Worm (Caenorhabditis elegans) whole organism, L1 larva: Measurements from ENCODE around the gene ZK896.4.
"Not testable (repeated sequence)": the region's sequence is repeated elsewhere in the genome, so short reads cannot be mapped to it uniquely, and the experiment has no call there.

Experiments
- C04F5.9 ChIP-seq: sonication (generic microtip); optimal IDR thresholded peaks from 2 replicates; lab custom pipeline; 2016; ENCODE audit warnings: missing genetic modification characterization, missing compliant biosample characterization
- C16A3.4 ChIP-seq: fragments of 150-350 bp; optimal IDR thresholded peaks from 2 replicates; lab custom pipeline; 2014; ENCODE audit warnings: missing biosample characterization, missing genetic modification characterization
- ama-1 ChIP-seq: fragments of 150-350 bp; optimal IDR thresholded peaks from 2 replicates; lab custom pipeline; 2014
- ceh-63 ChIP-seq: fragments of 200-800 bp; sonication (Bioruptor generic); optimal IDR thresholded peaks from 2 replicates; lab custom pipeline; 2018; ENCODE audit warnings: mild to moderate bottlenecking, missing genetic modification characterization, missing compliant biosample characterization
- ceh-82 ChIP-seq, 3 experiments: fragments of 150-350 bp in 1 of 3; sonication (generic microtip) in 2 of 3; optimal IDR thresholded peaks; 2 replicates each; lab custom pipeline; 2014 to 2017; ENCODE audit warnings: missing biosample characterization in 3 of 3, missing genetic modification characterization in 3 of 3
- ceh-88 ChIP-seq: fragments of 200-800 bp; sonication (Bioruptor generic); IDR thresholded peaks from 2 replicates; pipeline ENCODE4 v1.3.6; 2022; ENCODE audit warnings: missing genetic modification characterization, missing compliant biosample characterization
- ces-1 ChIP-seq: fragments of 150-350 bp; optimal IDR thresholded peaks from 2 replicates; lab custom pipeline; 2014; ENCODE audit warnings: missing biosample characterization, missing genetic modification reagents, missing genetic modification characterization
- dpl-1 ChIP-seq, 3 experiments: fragments of 150-350 bp in 2 of 3; sonication (generic microtip) in 1 of 3; optimal IDR thresholded peaks; 2 replicates each; lab custom pipeline; 2014 to 2017; ENCODE audit warnings: missing biosample characterization in 3 of 3, missing genetic modification characterization in 3 of 3, missing genetic modification reagents in 3 of 3
- dsc-1 ChIP-seq: sonication (generic microtip); optimal IDR thresholded peaks from 2 replicates; lab custom pipeline; 2016; ENCODE audit warnings: mild to moderate bottlenecking, missing genetic modification characterization, missing compliant biosample characterization
- efl-1 ChIP-seq, 4 experiments: fragments of 150-350 bp; optimal IDR thresholded peaks in 3 of 4; peaks in 1 of 4; 1 replicate in 1 of 4; 2 replicates in 3 of 4; lab custom pipeline; 2014; ENCODE audit warnings: missing biosample characterization in 2 of 4, missing genetic modification characterization in 2 of 4, missing genetic modification reagents in 2 of 4
- egl-13 ChIP-seq: sonication (generic microtip); optimal IDR thresholded peaks from 2 replicates; lab custom pipeline; 2016; ENCODE audit warnings: missing genotype, missing genetic modification reagents, missing genetic modification characterization, missing compliant biosample characterization
- elt-2 ChIP-seq: sonication (generic microtip); optimal IDR thresholded peaks from 2 replicates; lab custom pipeline; 2016; ENCODE audit warnings: missing genetic modification characterization, mild to moderate bottlenecking, inconsistent platforms, missing compliant biosample characterization, missing genetic modification reagents
- ets-5 ChIP-seq: fragments of 200-800 bp; sonication (Bioruptor generic); IDR thresholded peaks from 2 replicates; pipeline ENCODE4 v1.3.6; 2022; ENCODE audit warnings: missing genetic modification characterization, missing compliant biosample characterization
- fkh-4 ChIP-seq: sonication (generic microtip); optimal IDR thresholded peaks from 2 replicates; lab custom pipeline; 2016; ENCODE audit warnings: missing compliant biosample characterization, missing genetic modification characterization, borderline replicate concordance
- fkh-8 ChIP-seq: sonication (generic microtip); optimal IDR thresholded peaks from 2 replicates; lab custom pipeline; 2016; ENCODE audit warnings: mild to moderate bottlenecking, missing genetic modification characterization, missing compliant biosample characterization
- fos-1 ChIP-seq: fragments of 150-350 bp; optimal IDR thresholded peaks from 2 replicates; lab custom pipeline; 2014; ENCODE audit warnings: missing biosample characterization, missing genetic modification characterization
- hpl-2 ChIP-seq: fragments of 150-350 bp; optimal IDR thresholded peaks from 2 replicates; lab custom pipeline; 2014; ENCODE audit warnings: missing biosample characterization, missing genetic modification reagents, missing genetic modification characterization
- isw-1 ChIP-seq: fragments of 200-800 bp; sonication (Bioruptor generic); IDR thresholded peaks from 2 replicates; pipeline ENCODE4 v1.3.6; 2022; ENCODE audit warnings: missing genetic modification characterization, missing compliant biosample characterization
- jun-1 ChIP-seq: fragments of 150-350 bp; optimal IDR thresholded peaks from 2 replicates; lab custom pipeline; 2014; ENCODE audit warnings: missing biosample characterization, missing genetic modification reagents, missing genetic modification characterization
- lin-13 ChIP-seq: fragments of 150-350 bp; optimal IDR thresholded peaks from 2 replicates; lab custom pipeline; 2014; ENCODE audit warnings: missing biosample characterization, missing genetic modification reagents, missing genetic modification characterization
- lin-39 ChIP-seq: fragments of 150-350 bp; optimal IDR thresholded peaks from 2 replicates; lab custom pipeline; 2014; ENCODE audit warnings: missing biosample characterization, missing genetic modification reagents, missing genetic modification characterization
- lir-3 ChIP-seq: sonication (generic microtip); optimal IDR thresholded peaks from 2 replicates; lab custom pipeline; 2016; ENCODE audit warnings: mild to moderate bottlenecking, missing genetic modification characterization, moderate library complexity, missing compliant biosample characterization; ENCODE audit not compliant: poor library complexity
- mdl-1 ChIP-seq, 2 experiments: fragments of 150-350 bp; optimal IDR thresholded peaks; 2 replicates each; lab custom pipeline; 2014 to 2017; ENCODE audit warnings: missing biosample characterization in 2 of 2, missing genetic modification characterization in 2 of 2, inconsistent platforms in 1 of 2
- nhr-11 ChIP-seq: fragments of 150-350 bp; optimal IDR thresholded peaks from 2 replicates; lab custom pipeline; 2014; ENCODE audit warnings: missing biosample characterization, missing genetic modification characterization
- nhr-20 ChIP-seq: sonication (generic microtip); optimal IDR thresholded peaks from 2 replicates; lab custom pipeline; 2016; ENCODE audit warnings: mild to moderate bottlenecking, missing genetic modification characterization, missing compliant biosample characterization
- nhr-85 ChIP-seq: sonication (generic microtip); peaks from one replicate; lab custom pipeline; 2016; ENCODE audit warnings: missing genetic modification characterization, inconsistent platforms, missing compliant biosample characterization
- pag-3 ChIP-seq: sonication (generic microtip); optimal IDR thresholded peaks from 2 replicates; lab custom pipeline; 2017; ENCODE audit warnings: missing genetic modification characterization, mild to moderate bottlenecking, missing compliant biosample characterization, antibody characterized with exemption, borderline replicate concordance; ENCODE audit not compliant: insufficient read depth
- pax-3 ChIP-seq: fragments of 200-800 bp; sonication (Bioruptor generic); optimal IDR thresholded peaks from 2 replicates; lab custom pipeline; 2018; ENCODE audit warnings: mild to moderate bottlenecking, missing genetic modification characterization, moderate library complexity, missing compliant biosample characterization
- pqm-1 ChIP-seq: sonication (generic microtip); optimal IDR thresholded peaks from 3 replicates; lab custom pipeline; 2017; ENCODE audit warnings: missing biosample characterization, missing genetic modification characterization
- skn-1 ChIP-seq: fragments of 150-350 bp; optimal IDR thresholded peaks from 2 replicates; lab custom pipeline; 2014; ENCODE audit warnings: missing biosample characterization, missing genetic modification characterization
- swsn-7 ChIP-seq: sonication (generic microtip); optimal IDR thresholded peaks from 2 replicates; lab custom pipeline; 2016; ENCODE audit warnings: missing genetic modification characterization, missing compliant biosample characterization
- unc-30 ChIP-seq: sonication (generic microtip); optimal IDR thresholded peaks from 2 replicates; lab custom pipeline; 2017; ENCODE audit warnings: missing biosample characterization, missing genetic modification characterization
- unc-86 ChIP-seq: sonication (generic microtip); optimal IDR thresholded peaks from 2 replicates; lab custom pipeline; 2016; ENCODE audit warnings: missing genetic modification characterization, missing compliant biosample characterization
- vab-15 ChIP-seq: sonication (generic microtip); optimal IDR thresholded peaks from 2 replicates; lab custom pipeline; 2017; ENCODE audit warnings: missing genotype, mild to moderate bottlenecking, missing genetic modification characterization, missing compliant biosample characterization
- xbp-1 ChIP-seq: sonication (generic microtip); optimal IDR thresholded peaks from 2 replicates; lab custom pipeline; 2016; ENCODE audit warnings: missing genetic modification characterization, missing compliant biosample characterization
- zag-1 ChIP-seq: fragments of 150-350 bp; optimal IDR thresholded peaks from 2 replicates; lab custom pipeline; 2014; ENCODE audit warnings: missing biosample characterization, missing genetic modification characterization
- ztf-11 ChIP-seq, 2 experiments: sonication (generic microtip); optimal IDR thresholded peaks; 2 replicates each; lab custom pipeline; 2016 to 2017; ENCODE audit warnings: missing genetic modification characterization in 2 of 2, missing biosample characterization in 1 of 2, missing compliant biosample characterization in 1 of 2

Gene ZK896.4

DNA sequence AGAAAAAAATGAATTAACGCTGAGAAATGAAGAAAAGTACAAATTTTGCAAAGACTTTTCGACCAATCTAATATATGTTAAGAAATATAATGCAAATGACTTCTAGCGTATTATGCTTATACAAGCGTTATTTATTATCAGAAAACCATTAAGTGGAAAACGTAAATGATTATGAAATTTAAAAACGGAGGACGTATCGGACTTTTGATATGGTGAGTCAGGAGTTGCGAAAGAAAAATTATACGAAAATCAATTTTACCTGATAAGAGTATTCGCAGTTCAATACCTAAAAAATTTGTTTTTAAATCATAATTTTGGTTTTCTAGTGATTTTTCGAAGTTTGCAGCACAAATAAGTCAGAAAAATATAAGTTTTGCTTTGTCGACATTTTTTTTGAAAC is 6.5 kb downstream of the ZK896.4 start:
- TF ChIP-seq elt-2 (peak; percentile 49), skn-1 (tag; lab: Kevin White, UChicago) (no peak)

- not testable (repeated sequence) for TF ChIP-seq C16A3.4 (tag; lab: Kevin White, UChicago); efl-1 (optimal IDR thresholded peaks at IDR 0.05; lab: Kevin White, UChicago); efl-1 (GFP tag; optimal IDR thresholded peaks at IDR 0.05 in 1 of 2; lab: Kevin White, UChicago); pag-3 (tag; lab: Kevin White, UChicago)
Measured at ce11 chrIV:12875260-12875659, 7.8 kb downstream of the ZK896.4 start, which contains the start of gene ZK896.1. TSS of gene ZK896.1 (minus strand) at chrIV:12875360.

DNA sequence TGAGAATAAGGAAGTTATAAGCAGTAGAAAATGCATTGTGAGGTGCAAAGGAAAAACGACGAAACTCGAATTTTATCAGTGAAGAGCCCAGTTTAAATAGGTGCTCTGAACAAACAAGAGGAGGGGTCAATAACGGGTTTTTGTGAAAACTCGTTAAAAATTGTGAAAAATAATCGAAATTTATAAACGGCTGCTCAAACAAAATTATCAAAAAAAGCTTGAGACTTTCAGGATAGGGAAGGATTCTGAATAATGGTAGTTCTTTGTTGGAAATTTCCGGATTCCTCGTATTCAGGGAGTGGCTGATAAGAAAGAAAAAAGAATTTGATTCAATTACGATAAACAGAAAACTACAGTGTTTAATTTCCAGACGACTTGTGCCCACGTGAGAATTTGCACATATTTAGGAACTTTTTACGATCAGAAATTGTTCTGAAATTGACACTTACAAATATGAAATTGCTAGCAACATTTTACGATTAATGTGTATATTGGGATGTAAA is 11.6 kb downstream of the ZK896.4 start, which contains the start of gene clec-187:
clec-187 (minus strand) TSS at position 51 of the 503 bp plus-strand sequence.
- TF ChIP-seq fkh-4, result no peak
- TF ChIP-seq hpl-2 (GFP tag; lab: Kevin White, UChicago), result no peak
- peak; percentile 73 for TF ChIP-seq elt-2
- TF ChIP-seq C16A3.4 (tag; lab: Kevin White, UChicago), result no peak
- TF ChIP-seq zag-1 (tag; lab: Kevin White, UChicago), result no peak
- no peak for TF ChIP-seq ceh-63 (GFP tag; lab: Kevin White, UChicago)
- no peak for TF ChIP-seq swsn-7
- no peak for TF ChIP-seq vab-15

ce11 chrIV:12870315-12870714 is 12.8 kb downstream of the ZK896.4 start:
- TF ChIP-seq fkh-4, result no peak
- TF ChIP-seq C04F5.9, result no peak
- no peak for TF ChIP-seq ceh-88 (GFP tag; lab: Robert Waterston, UW)
- no peak for TF ChIP-seq isw-1 (GFP tag; lab: Robert Waterston, UW)
- no peak for TF ChIP-seq ets-5 (GFP tag; lab: Robert Waterston, UW)
- TF ChIP-seq unc-86 (tag; lab: Kevin White, UChicago), result no peak
- no peak for TF ChIP-seq lir-3 (tag; lab: Kevin White, UChicago)
- TF ChIP-seq dsc-1 (tag; lab: Kevin White, UChicago), result no peak

DNA sequence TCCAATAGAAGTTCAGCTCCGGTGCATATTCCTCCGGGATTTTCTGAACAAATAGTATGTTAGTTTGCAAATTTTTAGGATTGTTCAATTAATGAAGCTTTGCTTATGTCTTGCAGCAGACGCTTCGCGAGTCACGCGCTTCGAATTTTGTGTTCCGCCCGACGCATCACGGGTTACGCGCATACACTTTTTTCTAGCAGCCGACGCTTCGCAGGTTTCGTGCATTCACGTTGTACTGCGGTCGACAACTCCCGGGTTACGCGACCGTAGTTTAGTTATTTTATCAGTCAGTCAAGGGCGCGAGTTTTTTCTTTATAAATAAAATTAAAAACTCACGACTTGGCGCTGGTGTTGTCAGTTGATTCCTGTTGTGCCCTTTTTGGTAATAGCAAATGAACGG is 13.3 kb downstream of the ZK896.4 start:
- no peak for TF ChIP-seq swsn-7
- TF ChIP-seq fkh-4, result no peak
- TF ChIP-seq pax-3 (tag; lab: Kevin White, UChicago), result no peak
- TF ChIP-seq ets-5 (GFP tag; lab: Robert Waterston, UW), result no peak
- no peak for TF ChIP-seq lir-3 (tag; lab: Kevin White, UChicago)
- no peak for TF ChIP-seq elt-2
- no peak for TF ChIP-seq nhr-85 (tag; lab: Kevin White, UChicago)
- no peak for TF ChIP-seq egl-13 (tag; lab: Kevin White, UChicago)
- no peak for TF ChIP-seq lin-39 (tag; lab: Kevin White, UChicago)
- TF ChIP-seq xbp-1 (tag; lab: Kevin White, UChicago), result no peak
- TF ChIP-seq, all 84 proteins: peak for 0

ce11 chrIV:12869383-12869782 is 13.7 kb downstream of the ZK896.4 start:
- TF ChIP-seq mdl-1 (tag; optimal IDR thresholded peaks at IDR 0.05; lab: Kevin White, UChicago) (no peak), elt-2 (peak; percentile 34)

DNA sequence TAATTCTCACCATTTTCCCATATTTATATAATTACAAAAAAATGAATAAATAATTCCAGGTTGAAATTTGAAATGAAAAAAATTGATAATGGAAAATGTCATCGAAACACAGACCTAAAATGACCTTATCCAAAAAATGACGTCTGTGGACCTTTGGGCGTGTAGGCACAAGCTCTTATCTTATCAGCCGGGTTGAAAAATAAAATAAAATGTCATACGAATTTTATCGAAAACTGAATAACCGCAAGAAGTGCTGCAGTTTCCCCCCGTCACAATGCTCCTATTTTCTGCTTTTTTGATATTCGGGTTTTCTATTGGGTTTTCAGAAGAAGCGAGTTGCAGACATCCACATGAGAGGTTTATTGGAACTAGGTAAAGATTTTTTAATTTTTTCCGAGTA is 17.2 kb downstream of the ZK896.4 start, which contains the start of gene clec-186:
clec-186 (plus strand) TSS at position 226 of the 400 bp plus-strand sequence.
- no peak for TF ChIP-seq fkh-8 (tag; lab: Kevin White, UChicago)
- TF ChIP-seq lin-39 (tag; lab: Kevin White, UChicago), result no peak
- TF ChIP-seq ceh-63 (GFP tag; lab: Kevin White, UChicago), result no peak
- TF ChIP-seq unc-86 (tag; lab: Kevin White, UChicago), result no peak
- no peak for TF ChIP-seq ama-1 (lab: Kevin White, UChicago)
- TF ChIP-seq ces-1 (GFP tag; lab: Kevin White, UChicago), result no peak
- peak; percentile 45 for TF ChIP-seq pax-3 (tag; lab: Kevin White, UChicago)
- no peak for TF ChIP-seq nhr-11 (tag; lab: Kevin White, UChicago)
- peak; percentile 97 for TF ChIP-seq elt-2
- peak; percentile 40 for TF ChIP-seq pqm-1 (tag; lab: Kevin White, UChicago)
- TF ChIP-seq ceh-82 (tag; optimal IDR thresholded peaks at IDR 0.05; lab: Kevin White, UChicago), result no peak
- peak; percentile 5 for TF ChIP-seq jun-1 (tag; lab: Kevin White, UChicago)
- TF ChIP-seq swsn-7, result no peak
- TF ChIP-seq lin-13 (GFP tag; lab: Kevin White, UChicago), result no peak
- TF ChIP-seq hpl-2 (GFP tag; lab: Kevin White, UChicago), result no peak
- TF ChIP-seq ets-5 (GFP tag; lab: Robert Waterston, UW), result no peak
- no peak for TF ChIP-seq fos-1 (tag; lab: Kevin White, UChicago)
- TF ChIP-seq dsc-1 (tag; lab: Kevin White, UChicago), result no peak
- no peak for TF ChIP-seq dpl-1 (GFP tag; optimal IDR thresholded peaks at IDR 0.05; lab: Kevin White, UChicago)
- TF ChIP-seq C04F5.9, result no peak
- TF ChIP-seq mdl-1 (tag; optimal IDR thresholded peaks at IDR 0.05; lab: Kevin White, UChicago), result no peak
- peak; percentile 18 for TF ChIP-seq nhr-20
- TF ChIP-seq unc-30 (tag; lab: Kevin White, UChicago), result no peak
- no peak for TF ChIP-seq ztf-11 (tag; optimal IDR thresholded peaks at IDR 0.05; lab: Kevin White, UChicago)
- no peak for TF ChIP-seq efl-1 (optimal IDR thresholded peaks at IDR 0.05; lab: Kevin White, UChicago)
- peak in 1 of 2 experiments; percentile 20 for TF ChIP-seq efl-1 (GFP tag; optimal IDR thresholded peaks at IDR 0.05 in 1 of 2; lab: Kevin White, UChicago)
